Worm (Caenorhabditis elegans) whole organism, young adult: ENCODE data around the gene idi-1.

Source experiments
- B0336.3 ChIP-seq: fragments of 200-800 bp; sonication (Bioruptor generic); IDR thresholded peaks from 2 replicates; pipeline ENCODE4 v1.3.6; 2022; ENCODE audit warnings: missing genetic modification characterization, missing compliant biosample characterization
- lin-35 ChIP-seq, 3 experiments: fragments of 150-350 bp in 2 of 3; sonication (generic microtip) in 1 of 3; optimal IDR thresholded peaks; 2 replicates each; lab custom pipeline; 2014 to 2018; ENCODE audit warnings: missing biosample characterization in 3 of 3, missing genetic modification characterization in 3 of 3, missing genetic modification reagents in 3 of 3

- peak in 1 of 3 experiments; percentile 20 for TF ChIP-seq lin-35 (GFP tag; optimal IDR thresholded peaks at IDR 0.05; lab: Kevin White, UChicago)
- TF ChIP-seq B0336.3 (GFP tag; lab: Robert Waterston, UW) = no peak
These were observed 33.7 kb downstream of the idi-1 start for ce11 chrIII:8125234-8125633.
